Fruit fly (Drosophila melanogaster) whole organism, larva: ENCODE data around the gene BthD.
A peak's percentile ranks its signal among the peaks of the same experiment; 100 is the strongest.

Source experiments
- noc ChIP-seq: fragments of 200-800 bp; sonication (Bioruptor generic); optimal IDR thresholded peaks from 3 replicates; lab custom pipeline; 2019; ENCODE audit warnings: missing biosample characterization, mild to moderate bottlenecking, missing genetic modification characterization, moderate library complexity

Gene BthD

DNA sequence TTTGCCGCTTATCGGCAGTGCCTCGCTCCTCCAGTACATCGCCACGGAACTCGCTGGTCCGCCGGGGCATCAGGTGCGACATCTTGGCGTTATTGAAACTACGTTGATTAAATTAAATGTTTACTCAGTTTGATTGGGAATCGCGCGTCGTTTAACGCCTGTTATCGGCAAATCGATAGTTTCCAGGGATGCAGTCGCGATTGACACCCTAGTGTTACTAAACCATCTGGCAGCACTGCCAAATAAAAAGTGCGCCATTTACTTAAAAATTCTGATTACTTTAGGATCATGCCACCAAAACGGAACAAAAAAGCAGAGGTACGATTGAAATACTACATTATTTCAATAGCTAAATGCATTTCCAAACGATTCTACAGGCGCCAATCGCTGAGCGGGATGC lies at the start of gene BthD, which contains the start of gene Ndc80:
Gene BthD, plus strand, starts transcription at position 248 of the 400 bp plus-strand sequence.
Gene Ndc80, minus strand, starts transcription at position 179 of the 400 bp plus-strand sequence.
- no peak for TF ChIP-seq noc (tag; lab: Kevin White, UChicago)

DNA sequence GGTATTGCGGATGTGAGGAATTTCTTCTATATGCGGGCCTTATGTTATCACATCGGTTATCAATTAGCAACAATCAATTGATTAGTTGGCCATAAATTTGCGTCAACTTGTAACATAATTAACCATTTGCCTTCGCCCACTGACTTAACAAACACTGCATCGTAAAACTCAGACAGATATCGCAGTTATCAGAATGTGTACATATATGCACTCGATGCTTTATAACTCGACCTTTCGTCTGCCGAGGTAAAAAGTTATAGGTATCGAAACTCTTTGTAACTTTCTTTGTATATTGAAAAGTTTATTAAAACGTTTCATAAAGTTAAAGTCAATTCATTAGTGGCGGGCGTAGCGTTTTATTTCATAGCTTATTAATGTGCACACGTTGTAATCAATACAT lies 48.9 kb upstream of the BthD start:
- no peak for TF ChIP-seq noc (tag; lab: Kevin White, UChicago)

DNA sequence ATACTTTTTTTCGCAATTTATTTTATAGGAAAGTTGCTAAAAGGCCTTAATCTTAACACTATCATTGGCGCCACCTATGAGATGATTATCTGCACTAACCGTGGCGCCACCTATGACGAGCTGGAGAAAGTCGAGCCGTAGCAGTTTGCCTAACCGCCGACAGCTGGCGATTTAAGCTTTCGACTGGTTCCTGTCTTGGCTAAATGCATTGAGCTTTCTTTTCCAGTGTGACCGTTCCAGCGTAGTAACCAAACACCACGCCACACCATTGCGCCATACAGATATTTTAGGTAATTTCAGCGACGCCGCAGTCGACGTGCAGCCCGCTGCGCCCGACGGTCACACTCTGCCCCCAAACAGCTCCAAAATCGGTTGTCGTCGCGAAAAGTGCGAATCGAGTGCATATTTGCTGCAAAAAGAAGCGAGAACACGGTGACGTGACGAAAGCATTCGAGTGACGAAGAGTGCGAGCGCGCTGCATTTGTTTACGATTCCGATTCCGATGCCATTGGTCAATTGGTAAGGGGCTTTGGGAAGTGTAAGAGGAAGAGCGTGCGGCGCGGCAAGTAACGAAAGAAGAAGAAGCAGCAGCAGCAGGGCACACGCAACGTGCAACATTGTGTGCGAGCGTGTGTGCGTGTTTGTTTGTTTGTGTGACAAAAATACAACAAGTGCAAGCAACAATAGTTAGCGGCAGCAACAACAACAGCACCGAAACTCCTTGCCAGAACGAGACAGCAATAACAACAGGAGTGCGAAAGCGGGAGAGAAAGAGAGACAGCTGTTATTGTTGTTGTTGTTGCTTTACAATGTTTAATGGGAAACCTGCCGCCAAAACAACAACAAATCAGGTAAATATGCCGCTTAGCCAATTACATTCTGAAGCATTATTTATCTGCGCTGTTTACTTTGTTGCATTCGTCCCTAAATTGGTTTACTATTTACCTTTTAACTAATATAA lies 48.2 kb upstream of the BthD start, which contains the start of the genes CG46311 and Tpst:
Gene CG46311, plus strand, starts transcription at position 341 of the 961 bp plus-strand sequence.
Gene Tpst, plus strand, starts transcription at position 341 of the 961 bp plus-strand sequence.
- TF ChIP-seq noc (tag; lab: Kevin White, UChicago) = no peak

DNA sequence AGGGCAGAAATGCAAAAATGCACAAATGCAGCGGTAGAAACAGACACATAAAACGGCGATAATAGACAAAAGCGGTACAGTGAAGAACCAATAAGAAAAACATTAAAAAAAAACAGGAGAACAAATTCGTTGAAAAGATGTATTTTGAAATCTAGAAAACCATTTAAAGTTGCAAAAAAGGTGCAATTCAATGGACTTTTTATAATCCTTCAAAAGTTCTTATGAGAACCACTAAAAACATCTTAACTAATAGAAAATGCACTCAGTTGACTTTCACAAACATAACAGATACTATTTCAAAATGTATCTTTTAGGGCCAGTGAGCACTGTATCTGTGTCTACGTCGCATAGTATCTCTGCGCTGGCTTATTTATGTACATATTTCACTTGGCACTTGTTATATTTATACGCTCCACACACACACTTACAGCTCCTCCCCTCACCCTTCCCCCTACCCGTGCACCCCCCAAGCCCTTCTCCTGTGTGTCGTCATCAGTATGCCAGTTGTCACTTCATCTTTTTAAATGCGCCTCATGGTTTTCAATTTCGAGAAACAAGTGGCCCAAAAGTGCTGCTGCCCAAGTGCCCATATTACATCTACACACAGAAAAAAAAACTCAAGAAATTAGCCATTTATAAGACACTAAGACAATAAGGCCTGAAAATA lies 46.3 kb upstream of the BthD start:
- TF ChIP-seq noc (tag; lab: Kevin White, UChicago) = no peak

DNA sequence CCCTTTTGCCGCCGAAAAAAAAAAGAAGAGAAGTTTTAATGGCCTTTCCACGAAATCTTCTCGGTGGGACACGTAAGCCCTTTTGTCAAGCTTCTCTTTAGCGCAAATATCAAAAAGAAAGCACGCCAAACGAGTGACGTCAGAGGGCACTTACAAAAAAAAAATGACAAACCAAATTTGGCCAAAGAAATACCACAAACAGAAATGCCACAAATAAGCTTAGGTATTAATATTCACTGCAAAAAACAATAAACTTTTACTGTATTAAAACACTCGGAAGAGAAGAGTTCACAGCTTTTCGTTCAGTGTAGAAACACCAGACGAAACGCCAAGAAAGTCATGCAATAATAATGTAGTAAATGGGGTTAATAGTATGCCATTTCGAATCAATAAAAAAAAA lies 43.8 kb upstream of the BthD start:
- peak; percentile 11 for TF ChIP-seq noc (tag; lab: Kevin White, UChicago)

DNA sequence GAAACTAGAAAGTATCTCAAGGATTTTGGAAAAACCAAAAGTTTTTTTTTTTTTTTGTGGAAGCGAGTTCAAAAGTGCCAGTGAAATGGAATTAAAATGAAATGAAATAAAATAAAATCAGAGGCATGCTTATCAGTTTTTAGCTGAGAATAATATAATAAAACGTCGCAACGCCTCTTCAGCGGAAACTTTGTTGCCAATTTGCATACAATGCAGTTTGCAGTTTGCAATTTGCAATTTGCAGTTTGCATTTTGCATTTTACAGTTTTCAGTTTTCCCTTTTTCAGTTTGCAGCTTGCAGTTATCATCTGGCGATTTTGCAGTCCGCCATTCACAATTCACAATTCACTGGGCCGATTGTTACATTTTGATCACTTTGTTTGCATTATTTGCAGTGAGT lies 43.1 kb upstream of the BthD start:
- TF ChIP-seq noc (tag; lab: Kevin White, UChicago) = no peak

DNA sequence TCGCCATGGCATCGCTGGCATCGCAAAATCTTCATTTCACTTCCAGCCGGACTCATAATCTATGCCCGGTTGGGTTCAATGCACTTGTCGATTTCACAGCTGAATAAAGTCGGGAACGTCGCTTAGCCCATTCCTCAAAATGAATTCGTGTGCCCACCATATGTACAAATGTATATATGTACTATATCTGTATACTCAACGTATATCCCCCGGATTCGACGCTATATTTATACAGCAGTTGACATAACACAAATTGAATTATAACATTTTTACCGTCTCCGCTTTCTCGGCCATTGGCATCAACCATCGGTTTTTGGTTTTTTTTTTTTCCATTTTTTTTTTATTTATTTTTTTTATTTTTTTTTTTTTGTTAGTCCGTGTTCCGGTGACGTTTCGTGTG lies 41.7 kb upstream of the BthD start:
- no peak for TF ChIP-seq noc (tag; lab: Kevin White, UChicago)

DNA sequence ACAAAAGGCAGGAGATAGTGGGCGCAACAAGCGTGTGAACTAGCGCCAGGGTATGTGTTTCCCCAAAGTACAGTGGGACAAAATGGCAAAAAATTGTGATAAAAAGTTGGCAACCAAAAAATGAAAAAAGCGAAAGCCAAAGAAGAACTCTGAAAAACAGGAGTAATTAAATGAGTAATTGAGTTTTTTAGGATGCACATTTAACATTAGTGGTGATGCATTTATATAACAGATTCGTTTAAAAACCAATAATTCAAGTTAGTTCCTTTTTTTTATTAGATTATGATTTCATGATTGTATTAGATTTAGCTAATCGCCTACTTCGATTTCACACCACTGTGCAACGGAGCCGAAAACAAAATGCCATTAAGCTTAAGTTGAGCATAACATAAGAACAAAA lies 39.5 kb upstream of the BthD start:
- peak; percentile 10 for TF ChIP-seq noc (tag; lab: Kevin White, UChicago)

DNA sequence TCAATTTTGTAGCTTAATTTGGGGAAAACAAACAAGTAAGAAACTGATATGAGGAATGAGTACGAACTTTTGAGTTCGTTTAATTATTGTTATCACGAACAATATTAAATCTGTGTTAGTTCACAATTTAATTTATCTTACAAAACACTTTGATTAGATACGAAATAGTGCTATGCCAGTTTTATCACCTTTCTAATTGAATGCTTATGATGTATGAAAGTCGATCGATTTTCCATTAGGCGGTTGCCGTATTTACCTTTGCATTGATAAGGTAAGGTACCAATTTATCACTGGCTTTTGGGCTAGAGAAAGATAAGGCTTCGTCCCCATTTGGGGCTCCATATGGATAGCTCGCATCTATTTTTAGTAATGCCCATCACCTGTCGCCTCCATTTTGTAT lies 32.6 kb upstream of the BthD start:
- no peak for TF ChIP-seq noc (tag; lab: Kevin White, UChicago)

DNA sequence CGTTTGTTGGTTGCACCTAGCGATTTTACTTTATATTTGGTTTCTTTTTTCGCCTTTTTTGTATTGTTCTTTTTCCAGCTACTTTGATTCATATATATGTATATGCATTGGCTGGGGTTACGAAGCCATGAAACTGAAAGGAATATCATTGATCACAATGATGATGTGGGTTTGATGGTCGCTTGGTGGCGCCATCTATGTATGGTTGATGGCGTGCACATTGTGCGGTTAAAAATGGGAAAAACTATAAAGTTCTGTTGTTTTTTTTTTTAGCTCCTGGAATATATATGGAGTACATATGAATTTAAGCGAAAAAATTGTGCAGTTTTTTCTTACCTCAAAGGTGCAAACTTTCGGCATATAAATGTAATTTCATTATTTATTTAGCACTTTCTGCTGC lies 25.0 kb upstream of the BthD start:
- no peak for TF ChIP-seq noc (tag; lab: Kevin White, UChicago)

DNA sequence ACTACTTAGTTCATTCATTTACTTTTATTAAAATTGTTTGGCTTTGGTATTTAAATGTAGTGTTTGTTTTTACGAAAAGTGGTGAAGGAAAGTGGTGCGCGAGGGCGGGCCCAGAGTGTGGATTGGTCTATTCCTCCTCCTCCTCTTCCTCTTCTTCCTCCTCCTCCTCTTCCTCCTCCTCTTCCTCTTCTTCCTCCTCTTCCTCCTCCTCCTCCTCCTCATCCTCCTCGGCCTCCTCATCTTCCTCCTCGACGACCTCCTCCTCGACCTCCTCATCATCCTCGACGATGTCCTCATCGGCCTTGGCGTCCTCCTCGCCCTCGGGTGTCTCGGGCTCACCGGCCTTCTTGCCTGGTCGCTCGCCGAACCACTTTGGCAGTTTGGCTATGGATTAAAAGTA lies 18.3 kb upstream of the BthD start:
- TF ChIP-seq noc (tag; lab: Kevin White, UChicago) = no peak

DNA sequence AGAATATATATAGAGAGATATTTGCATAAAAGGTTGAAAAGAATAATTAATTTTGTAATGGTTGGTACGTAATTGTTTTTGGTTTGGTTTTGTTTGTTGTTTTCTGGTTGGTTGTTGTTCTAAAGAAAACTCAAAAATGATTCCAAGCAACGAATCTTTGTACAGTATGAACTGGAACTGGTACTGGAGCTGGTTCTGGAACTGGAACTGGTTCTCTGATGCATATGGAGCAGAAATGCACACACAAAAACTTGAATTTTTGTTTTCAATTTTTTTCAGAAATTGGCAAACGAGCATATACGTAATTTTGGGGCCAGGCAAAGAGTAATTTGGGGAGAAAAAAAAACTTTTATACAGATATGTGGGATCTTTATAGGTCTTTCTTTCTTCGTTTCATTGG lies 14.2 kb upstream of the BthD start:
- TF ChIP-seq noc (tag; lab: Kevin White, UChicago) = no peak

DNA sequence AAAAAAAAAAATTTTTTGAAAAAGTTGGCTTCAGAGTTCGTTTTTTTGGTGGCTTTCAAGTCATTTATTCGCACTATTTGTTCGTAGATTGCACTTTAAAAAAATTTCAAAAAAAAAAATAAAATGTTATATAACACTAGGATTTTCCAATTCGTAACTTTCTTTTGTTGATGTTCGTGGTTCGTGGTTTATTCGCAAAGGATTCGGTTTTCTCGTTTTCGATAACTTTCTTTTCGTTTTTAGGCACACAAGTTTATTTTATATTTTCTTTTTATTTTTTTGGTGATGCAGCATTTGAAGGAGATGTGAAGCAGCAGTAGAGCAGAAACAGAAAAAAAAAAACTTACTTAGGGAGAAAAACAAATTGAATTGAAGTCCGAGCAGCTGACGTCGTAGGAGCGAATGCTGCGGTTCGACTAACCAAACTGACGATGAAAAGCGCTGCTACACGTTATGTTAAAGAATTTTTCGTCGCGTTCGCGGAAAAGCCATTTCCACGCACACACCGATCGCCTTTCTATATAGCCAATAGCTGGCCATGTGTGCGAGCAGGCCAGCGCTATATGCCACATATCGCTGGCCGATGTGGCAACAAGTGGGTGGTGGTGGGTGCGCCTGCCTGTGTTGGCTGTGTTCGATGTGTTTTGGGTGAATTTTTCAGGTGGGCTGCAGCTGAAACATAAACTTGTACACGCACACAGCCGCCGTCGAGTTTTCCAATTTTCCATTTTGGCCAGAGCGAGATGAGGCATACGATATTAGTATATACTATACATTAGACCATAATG lies 9.7 kb upstream of the BthD start, which contains the start of gene up:
Gene up, minus strand, starts transcription at position 508 of the 788 bp plus-strand sequence.
- no peak for TF ChIP-seq noc (tag; lab: Kevin White, UChicago)

DNA sequence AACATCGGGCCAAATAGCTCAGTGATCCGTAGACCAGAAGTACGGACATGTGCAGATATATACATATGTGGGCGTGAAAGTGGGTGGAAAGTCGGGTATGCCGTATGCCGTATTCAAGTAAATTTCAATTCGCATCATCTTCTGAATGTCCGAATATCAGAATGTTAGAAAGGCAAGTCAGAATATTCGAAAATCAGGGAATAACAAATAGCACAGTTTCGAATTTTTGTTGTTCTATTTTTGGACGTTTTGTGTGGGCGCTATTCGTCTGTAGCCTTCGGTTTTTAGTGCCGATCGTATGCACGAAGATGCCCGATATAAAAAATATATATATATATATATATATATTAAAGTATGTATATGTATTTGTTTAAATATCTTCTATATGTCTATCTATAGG lies 7.4 kb upstream of the BthD start:
- TF ChIP-seq noc (tag; lab: Kevin White, UChicago) = no peak

DNA sequence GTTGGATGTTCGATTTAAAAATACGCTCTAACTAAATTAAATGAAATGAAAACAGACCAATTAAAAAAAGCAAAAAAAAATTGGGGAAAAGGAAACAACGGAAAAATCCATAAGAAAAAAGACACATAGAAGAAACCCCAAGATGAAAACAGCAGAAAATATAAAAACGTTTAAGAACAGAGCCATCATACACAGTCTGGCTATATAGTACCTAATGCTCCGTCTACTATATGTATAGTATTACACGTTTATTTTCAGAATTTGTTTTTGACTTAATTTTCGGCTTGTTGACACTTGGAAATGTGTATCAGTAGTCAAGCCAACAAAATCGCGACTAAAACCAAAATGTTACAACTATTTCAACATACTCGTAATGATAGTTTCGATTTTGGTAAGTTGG lies 6.5 kb upstream of the BthD start, which contains the start of gene CG11178:
Gene CG11178, plus strand, starts transcription at position 301 of the 400 bp plus-strand sequence.
- no peak for TF ChIP-seq noc (tag; lab: Kevin White, UChicago)
